Worm (Caenorhabditis elegans) whole organism, young adult: ENCODE results near the gene nep-21.
A peak's percentile ranks its signal among the peaks of the same experiment; 100 is the strongest.

Experiments used
- B0035.1 ChIP-seq: sonication (generic microtip); optimal IDR thresholded peaks from 2 replicates; lab custom pipeline; 2016; ENCODE audit warnings: missing genetic modification characterization, mild to moderate bottlenecking, missing compliant biosample characterization, missing genotype, missing genetic modification reagents
- D2030.7 ChIP-seq: fragments of 200-800 bp; sonication (Bioruptor generic); IDR thresholded peaks from 2 replicates; pipeline ENCODE4 v1.3.6; 2022; ENCODE audit warnings: missing genetic modification reagents, missing genetic modification characterization, missing compliant biosample characterization
- F39B2.1 ChIP-seq: fragments of 200-800 bp; sonication (Bioruptor generic); IDR thresholded peaks from 2 replicates; pipeline ENCODE4 v1.3.6; 2022; ENCODE audit warnings: missing genetic modification reagents, missing genetic modification characterization, missing compliant biosample characterization
- F49E8.2 ChIP-seq: sonication (generic microtip); optimal IDR thresholded peaks from 3 replicates; lab custom pipeline; 2017; ENCODE audit warnings: missing genetic modification characterization, mild to moderate bottlenecking, missing compliant biosample characterization, antibody characterized with exemption, moderate library complexity; ENCODE audit not compliant: insufficient read depth
- F57C9.4 ChIP-seq: sonication (generic microtip); optimal IDR thresholded peaks from 2 replicates; lab custom pipeline; 2017; ENCODE audit warnings: mild to moderate bottlenecking, missing genetic modification characterization, missing compliant biosample characterization
- K11D2.4 ChIP-seq: fragments of 200-800 bp; sonication (Bioruptor generic); IDR thresholded peaks from 2 replicates; pipeline ENCODE4 v1.3.6; 2022; ENCODE audit warnings: missing genetic modification reagents, missing genetic modification characterization, missing compliant biosample characterization
- Y67H2A.10 ChIP-seq: fragments of 200-800 bp; sonication (Bioruptor generic); conservative IDR thresholded peaks from 2 replicates; pipeline ENCODE4 v1.3.6; 2022; ENCODE audit warnings: missing genetic modification reagents, missing genetic modification characterization, missing compliant biosample characterization
- Y79H2A.3 ChIP-seq: fragments of 200-800 bp; sonication (Bioruptor generic); conservative IDR thresholded peaks from 2 replicates; pipeline ENCODE4 v1.3.6; 2022; ENCODE audit warnings: missing genetic modification reagents, missing genetic modification characterization, missing compliant biosample characterization
- Y95B8A.8 ChIP-seq: fragments of 200-800 bp; sonication (Bioruptor generic); IDR thresholded peaks from 2 replicates; pipeline ENCODE4 v1.3.6; 2022; ENCODE audit warnings: missing genetic modification reagents, missing genetic modification characterization, missing compliant biosample characterization
- aptf-2 ChIP-seq: fragments of 200-800 bp; sonication (Bioruptor generic); conservative IDR thresholded peaks from 2 replicates; pipeline ENCODE4 v1.3.6; 2022; ENCODE audit warnings: missing genetic modification reagents, missing genetic modification characterization, missing compliant biosample characterization
- athp-1 ChIP-seq: sonication (generic microtip); optimal IDR thresholded peaks from 2 replicates; lab custom pipeline; 2017; ENCODE audit warnings: mild to moderate bottlenecking, missing genetic modification characterization, missing compliant biosample characterization
- attf-3 ChIP-seq: fragments of 200-800 bp; sonication (Bioruptor generic); conservative IDR thresholded peaks from 2 replicates; pipeline ENCODE4 v1.3.6; 2022; ENCODE audit warnings: missing genetic modification reagents, missing genetic modification characterization, missing compliant biosample characterization
- attf-5 ChIP-seq: fragments of 200-800 bp; sonication (Bioruptor generic); optimal IDR thresholded peaks from 2 replicates; lab custom pipeline; 2018; ENCODE audit warnings: mild to moderate bottlenecking, missing genetic modification characterization, missing compliant biosample characterization
- attf-6 ChIP-seq: fragments of 200-800 bp; sonication (Bioruptor generic); IDR thresholded peaks from 2 replicates; pipeline ENCODE4 v1.3.6; 2022; ENCODE audit warnings: missing genetic modification reagents, missing genetic modification characterization, missing compliant biosample characterization
- bed-1 ChIP-seq: fragments of 200-800 bp; sonication (Bioruptor generic); IDR thresholded peaks from 2 replicates; pipeline ENCODE4 v1.3.6; 2022; ENCODE audit warnings: missing genetic modification reagents, missing genetic modification characterization, missing compliant biosample characterization
- cebp-2 ChIP-seq: fragments of 200-800 bp; sonication (Bioruptor generic); IDR thresholded peaks from 2 replicates; pipeline ENCODE4 v1.3.6; 2022; ENCODE audit warnings: missing genetic modification characterization, missing compliant biosample characterization
- ceh-100 ChIP-seq: fragments of 200-800 bp; sonication (Bioruptor generic); IDR thresholded peaks from 2 replicates; pipeline ENCODE4 v1.3.6; 2022; ENCODE audit warnings: missing genetic modification reagents, missing genetic modification characterization, missing compliant biosample characterization
- chd-7 ChIP-seq: sonication (generic microtip); optimal IDR thresholded peaks from 2 replicates; lab custom pipeline; 2016; ENCODE audit warnings: mild to moderate bottlenecking, missing genetic modification characterization, moderate library complexity, missing compliant biosample characterization
- dpl-1 ChIP-seq: fragments of 150-350 bp; optimal IDR thresholded peaks from 2 replicates; lab custom pipeline; 2014; ENCODE audit warnings: missing biosample characterization, missing genetic modification reagents, missing genetic modification characterization
- efl-1 ChIP-seq: fragments of 150-350 bp; optimal IDR thresholded peaks from 2 replicates; lab custom pipeline; 2014; ENCODE audit warnings: missing biosample characterization, missing genetic modification reagents, missing genetic modification characterization
- egl-44 ChIP-seq: fragments of 200-800 bp; sonication (Bioruptor generic); IDR thresholded peaks from 2 replicates; pipeline ENCODE4 v1.3.6; 2022; ENCODE audit warnings: missing genetic modification reagents, missing genetic modification characterization, missing compliant biosample characterization
- gei-17 ChIP-seq: fragments of 200-800 bp; sonication (Bioruptor generic); optimal IDR thresholded peaks from 2 replicates; lab custom pipeline; 2018; ENCODE audit warnings: mild to moderate bottlenecking, missing genetic modification characterization, missing compliant biosample characterization
- hlh-26 ChIP-seq: fragments of 200-800 bp; sonication (Bioruptor generic); conservative IDR thresholded peaks from 2 replicates; pipeline ENCODE4 v1.3.6; 2022; ENCODE audit warnings: missing genetic modification reagents, missing genetic modification characterization, missing compliant biosample characterization
- hrde-1 ChIP-seq: sonication (generic microtip); optimal IDR thresholded peaks from 2 replicates; lab custom pipeline; 2016; ENCODE audit warnings: missing genetic modification characterization, mild to moderate bottlenecking, missing compliant biosample characterization, moderate library complexity, missing genotype, missing genetic modification reagents, borderline replicate concordance
- hsf-1 ChIP-seq: fragments of 200-800 bp; sonication (Bioruptor generic); IDR thresholded peaks from 2 replicates; pipeline ENCODE4 v1.3.6; 2022; ENCODE audit warnings: missing genetic modification reagents, missing genetic modification characterization, missing compliant biosample characterization
- lin-26 ChIP-seq: fragments of 200-800 bp; sonication (Bioruptor generic); IDR thresholded peaks from 2 replicates; pipeline ENCODE4 v1.3.6; 2022; ENCODE audit warnings: missing genetic modification reagents, missing genetic modification characterization, missing compliant biosample characterization
- lin-35 ChIP-seq, 3 experiments: fragments of 150-350 bp in 2 of 3; sonication (generic microtip) in 1 of 3; optimal IDR thresholded peaks; 2 replicates each; lab custom pipeline; 2014 to 2018; ENCODE audit warnings: missing biosample characterization in 3 of 3, missing genetic modification characterization in 3 of 3, missing genetic modification reagents in 3 of 3
- lin-54 ChIP-seq: fragments of 200-800 bp; sonication (Bioruptor generic); optimal IDR thresholded peaks from 2 replicates; lab custom pipeline; 2018; ENCODE audit warnings: mild to moderate bottlenecking, missing genetic modification characterization, missing compliant biosample characterization
- madf-3 ChIP-seq: fragments of 200-800 bp; sonication (Bioruptor generic); IDR thresholded peaks from 2 replicates; pipeline ENCODE4 v1.3.6; 2022; ENCODE audit warnings: missing genetic modification reagents, missing genetic modification characterization, missing compliant biosample characterization
- madf-6 ChIP-seq: fragments of 200-800 bp; sonication (Bioruptor generic); IDR thresholded peaks from 2 replicates; pipeline ENCODE4 v1.3.6; 2022; ENCODE audit warnings: missing genetic modification reagents, missing genetic modification characterization, missing compliant biosample characterization
- mel-28 ChIP-seq: sonication (generic microtip); optimal IDR thresholded peaks from 2 replicates; lab custom pipeline; 2016; ENCODE audit warnings: borderline replicate concordance, mild to moderate bottlenecking, missing genetic modification characterization, missing compliant biosample characterization
- mes-4 ChIP-seq: sonication (generic microtip); optimal IDR thresholded peaks from 2 replicates; lab custom pipeline; 2016; ENCODE audit warnings: missing genotype, missing genetic modification characterization, missing compliant biosample characterization
- nhr-120 ChIP-seq: fragments of 200-800 bp; sonication (Bioruptor generic); IDR thresholded peaks from 2 replicates; pipeline ENCODE4 v1.3.6; 2022; ENCODE audit warnings: missing genetic modification characterization, missing compliant biosample characterization
- nhr-27 ChIP-seq: fragments of 200-800 bp; sonication (Bioruptor generic); optimal IDR thresholded peaks from 2 replicates; lab custom pipeline; 2018; ENCODE audit warnings: mild to moderate bottlenecking, missing genetic modification characterization, moderate library complexity, missing compliant biosample characterization
- nhr-90 ChIP-seq: sonication (generic microtip); optimal IDR thresholded peaks from 2 replicates; lab custom pipeline; 2016; ENCODE audit warnings: missing genotype, mild to moderate bottlenecking, missing genetic modification characterization, missing compliant biosample characterization
- pha-4 ChIP-seq: fragments of 150-350 bp; sonication (generic microtip); optimal IDR thresholded peaks from 2 replicates; lab custom pipeline; 2014; ENCODE audit warnings: missing biosample characterization, missing genetic modification reagents, missing genetic modification characterization
- rec-8 ChIP-seq, 2 experiments: sonication (generic microtip); optimal IDR thresholded peaks; 2 replicates each; lab custom pipeline; 2016; ENCODE audit warnings: mild to moderate bottlenecking in 2 of 2, missing genetic modification characterization in 2 of 2, missing genetic modification reagents in 2 of 2, missing genotype in 2 of 2, missing biosample characterization in 1 of 2, missing compliant biosample characterization in 1 of 2, moderate library complexity in 1 of 2
- repo-1 ChIP-seq: sonication (generic microtip); optimal IDR thresholded peaks from 2 replicates; lab custom pipeline; 2017; ENCODE audit warnings: mild to moderate bottlenecking, missing genetic modification characterization, missing compliant biosample characterization
- snpc-4 ChIP-seq, 5 experiments: fragments of 150-350 bp in 1 of 5; sonication (generic microtip) in 4 of 5; optimal IDR thresholded peaks; 2 replicates each; lab custom pipeline; 2014 to 2018; ENCODE audit warnings: missing genetic modification characterization in 5 of 5, missing biosample characterization in 3 of 5, antibody characterized with exemption in 2 of 5, mild to moderate bottlenecking in 2 of 5, missing compliant biosample characterization in 2 of 5, missing genotype in 2 of 5, moderate library complexity in 2 of 5, missing genetic modification reagents in 1 of 5
- tbp1 ChIP-seq: fragments of 200-800 bp; sonication (Bioruptor generic); optimal IDR thresholded peaks from 2 replicates; lab custom pipeline; 2018; ENCODE audit warnings: mild to moderate bottlenecking, missing genetic modification characterization, missing compliant biosample characterization
- tlf-1 ChIP-seq: fragments of 200-800 bp; sonication (Bioruptor generic); optimal IDR thresholded peaks from 2 replicates; lab custom pipeline; 2018; ENCODE audit warnings: mild to moderate bottlenecking, missing genetic modification characterization, missing compliant biosample characterization
- unc-62 ChIP-seq: fragments of 150-350 bp; optimal IDR thresholded peaks from 2 replicates; lab custom pipeline; 2014; ENCODE audit warnings: missing biosample characterization, missing genetic modification reagents, missing genetic modification characterization
- zim-3 ChIP-seq: sonication (generic microtip); optimal IDR thresholded peaks from 2 replicates; lab custom pipeline; 2017; ENCODE audit warnings: mild to moderate bottlenecking, missing genetic modification characterization, moderate library complexity, missing compliant biosample characterization
- ztf-18 ChIP-seq: sonication (generic microtip); optimal IDR thresholded peaks from 2 replicates; lab custom pipeline; 2016; ENCODE audit warnings: missing genotype, mild to moderate bottlenecking, missing genetic modification characterization, missing compliant biosample characterization

nep-21 gene

ce11 chrV:14267326-14267942, 41.2 kb upstream of the nep-21 start (continued):
- TF ChIP-seq egl-44 (GFP tag; lab: Robert Waterston, UW) (no peak), dpl-1 (GFP tag; lab: Kevin White, UChicago) (no peak), ceh-100 (GFP tag; lab: Robert Waterston, UW) (peak; percentile 47; the same call in 1 of the 2 replicates), K11D2.4 (no peak), D2030.7 (GFP tag; lab: Robert Waterston, UW) (peak; percentile 81), F39B2.1 (GFP tag; lab: Robert Waterston, UW) (no peak), nhr-120 (GFP tag; lab: Robert Waterston, UW) (no peak), bed-1 (GFP tag; lab: Robert Waterston, UW) (no peak), hsf-1 (GFP tag; lab: Robert Waterston, UW) (peak; percentile 59; the same call in 1 of the 2 replicates), tlf-1 (GFP tag; lab: Kevin White, UChicago) (no peak), hrde-1 (peak; percentile 30), lin-35 (GFP tag; optimal IDR thresholded peaks at IDR 0.05; lab: Kevin White, UChicago) (no peak), lin-26 (GFP tag; lab: Robert Waterston, UW) (0 out of 2 replicates have a peak, but pooled peaks have one; percentile 38), lin-54 (GFP tag; lab: Kevin White, UChicago) (no peak), attf-6 (GFP tag; lab: Robert Waterston, UW) (peak; percentile 73), mel-28 (tag; lab: Kevin White, UChicago) (no peak), aptf-2 (0 out of 2 replicates have a peak, but pooled peaks have one; percentile 31), pha-4 (tag; lab: Kevin White, UChicago) (no peak), F49E8.2 (tag; lab: Kevin White, UChicago) (peak; percentile 23), nhr-27 (no peak), hlh-26 (no peak), ztf-18 (no peak), B0035.1 (tag; lab: Kevin White, UChicago) (no peak), Y95B8A.8 (no peak), gei-17 (no peak), repo-1 (no peak), mes-4 (no peak), Y79H2A.3 (GFP tag; lab: Robert Waterston, UW) (no peak), madf-3 (GFP tag; lab: Robert Waterston, UW) (no peak), chd-7 (tag; lab: Kevin White, UChicago) (no peak), efl-1 (no peak), madf-6 (GFP tag; lab: Robert Waterston, UW) (peak; percentile 72), athp-1 (tag; lab: Kevin White, UChicago) (no peak), F57C9.4 (tag; lab: Kevin White, UChicago) (no peak), snpc-4 (GFP tag; optimal IDR thresholded peaks at IDR 0.05; lab: Kevin White, UChicago) (peak; percentile 92), snpc-4 (tag; optimal IDR thresholded peaks at IDR 0.05; lab: Kevin White, UChicago) (peak; percentile 82 to 96 (median 93)), Y67H2A.10 (GFP tag; lab: Robert Waterston, UW) (no peak), unc-62 (GFP tag; lab: Kevin White, UChicago) (no peak), cebp-2 (GFP tag; lab: Robert Waterston, UW) (no peak), attf-5 (GFP tag; lab: Kevin White, UChicago) (no peak), tbp1 (GFP tag; lab: Kevin White, UChicago) (peak; percentile 23), attf-3 (GFP tag; lab: Robert Waterston, UW) (no peak), rec-8 (tag; optimal IDR thresholded peaks at IDR 0.05; lab: Kevin White, UChicago) (no peak), nhr-90 (no peak), zim-3 (tag; lab: Kevin White, UChicago) (no peak)
